Worm (Caenorhabditis elegans): ENCODE measurements around the gene gst-13.

The gst-13 gene

DNA sequence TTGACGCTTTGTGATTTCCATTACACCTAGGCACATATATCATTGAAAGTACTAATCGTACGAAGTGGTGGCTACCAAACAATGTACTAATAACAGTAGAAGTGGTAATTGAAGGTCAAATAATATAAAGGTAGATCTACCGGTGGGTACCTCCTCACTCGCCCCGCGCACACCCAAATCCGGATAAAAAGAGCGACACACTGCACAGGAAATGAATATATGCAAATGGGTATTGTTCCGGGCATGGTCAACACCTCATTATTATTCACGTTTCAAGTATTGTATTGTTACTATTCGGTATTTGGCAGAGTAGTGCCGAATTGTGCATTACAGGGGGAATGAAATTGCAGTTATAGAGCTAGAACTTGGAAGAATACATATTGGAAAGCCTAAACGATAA is 35.0 kb downstream of the gst-13 start:
- no peak for TF ChIP-seq unc-62 (GFP tag; optimal IDR thresholded peaks at IDR 0.05)

DNA sequence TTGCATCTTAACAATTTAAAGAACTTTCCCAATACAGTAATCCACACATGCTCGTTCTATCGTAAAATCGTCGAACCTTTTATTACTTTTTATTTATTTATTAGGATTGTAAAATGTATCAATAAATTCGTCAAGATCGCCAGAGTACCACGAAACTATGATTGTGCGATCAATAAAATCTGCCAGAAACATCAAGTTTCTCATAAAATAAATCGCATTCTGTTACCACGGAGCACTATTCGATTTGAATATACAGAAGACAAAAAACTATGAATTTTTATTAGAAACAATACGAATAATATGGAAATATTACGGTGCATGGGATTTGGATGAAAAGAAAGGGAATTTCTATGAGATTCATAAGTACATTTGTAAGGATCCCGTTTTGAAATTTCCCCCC is 35.5 kb downstream of the gst-13 start, which contains the start of gene C01G6.2:
Gene C01G6.2, plus strand, starts transcription at position 301 of the 400 bp plus-strand sequence.
- no peak for TF ChIP-seq unc-62 (GFP tag; optimal IDR thresholded peaks at IDR 0.05)

DNA sequence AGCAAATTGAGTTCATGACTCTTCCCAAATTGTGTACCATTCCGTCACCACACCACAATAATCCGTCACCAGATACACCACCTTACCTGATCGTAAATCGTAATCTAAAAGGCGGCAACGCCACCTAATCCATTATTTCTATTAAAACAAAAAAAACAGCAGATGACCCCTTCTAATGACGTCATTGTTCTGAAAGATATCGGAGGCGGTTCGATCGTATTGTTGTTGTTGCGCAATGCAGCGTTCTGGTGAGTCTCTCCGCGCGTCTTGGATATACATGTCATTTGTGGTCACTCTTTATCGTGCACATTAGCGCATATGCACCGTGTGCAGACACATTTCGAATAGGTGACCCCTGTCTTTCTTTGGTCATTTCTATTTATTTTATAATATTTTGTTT is 37.7 kb downstream of the gst-13 start:
- no peak for TF ChIP-seq unc-62 (GFP tag; optimal IDR thresholded peaks at IDR 0.05)

DNA sequence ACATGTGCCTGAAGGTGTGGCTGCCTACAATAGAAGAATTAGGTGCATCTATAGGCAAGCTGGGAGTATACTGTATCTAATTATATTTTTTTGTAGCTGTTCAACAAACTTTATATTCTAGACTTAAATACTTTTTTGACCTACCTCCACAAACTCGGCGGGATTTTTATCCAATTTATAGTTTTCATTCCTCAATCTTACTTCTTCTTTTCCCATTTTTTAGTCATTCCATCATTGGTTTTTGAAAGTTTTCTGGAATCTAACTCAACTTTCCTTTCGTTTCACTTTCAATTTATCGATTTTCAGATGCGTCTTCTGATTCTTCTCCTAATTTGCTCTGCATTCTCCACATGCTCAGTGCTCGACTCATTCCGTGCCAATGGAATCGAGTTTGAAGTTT is 38.3 kb downstream of the gst-13 start, which contains the start of gene C01G6.3:
Gene C01G6.3, plus strand, starts transcription at position 301 of the 400 bp plus-strand sequence.
- no peak for TF ChIP-seq unc-62 (GFP tag; optimal IDR thresholded peaks at IDR 0.05)

DNA sequence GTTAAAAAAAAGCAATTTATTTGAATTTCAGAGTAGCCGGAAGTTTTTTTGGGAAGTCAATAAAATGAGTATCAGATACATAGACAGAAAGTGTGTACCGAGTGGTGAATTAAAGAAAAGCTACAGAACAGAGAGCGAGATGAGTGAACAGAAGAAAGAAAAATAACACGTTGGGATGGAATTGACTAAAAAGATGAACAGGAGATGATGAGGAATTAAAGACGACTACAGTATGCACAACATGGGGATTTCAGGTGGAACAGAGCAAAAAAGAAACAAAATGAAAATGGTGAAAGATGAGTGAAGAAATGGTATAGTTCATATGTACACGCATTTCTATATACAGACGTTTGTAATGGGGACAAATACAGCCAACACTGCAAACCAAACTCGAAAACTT is 40.0 kb downstream of the gst-13 start:
- no peak for TF ChIP-seq unc-62 (GFP tag; optimal IDR thresholded peaks at IDR 0.05)

DNA sequence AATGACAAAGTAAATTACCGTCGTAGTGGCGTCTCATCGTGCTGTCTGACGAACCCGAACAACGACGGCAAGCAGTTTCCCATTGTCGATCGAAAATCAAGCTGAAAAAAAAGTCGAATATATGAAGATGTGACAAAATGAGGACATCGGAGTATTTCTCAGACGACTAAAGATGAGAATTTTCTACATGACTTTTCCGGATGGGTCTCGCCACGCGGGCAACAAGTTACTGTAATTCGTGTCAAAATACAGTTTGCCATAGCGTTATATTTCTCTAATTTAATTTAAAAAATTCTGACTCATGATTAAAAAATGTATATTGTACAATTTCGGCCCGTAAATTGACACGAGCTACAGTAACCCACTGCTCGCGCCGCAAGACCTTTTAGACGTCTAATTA is 41.7 kb downstream of the gst-13 start, which contains the start of gene C01G6.4:
Gene C01G6.4, minus strand, starts transcription at position 101 of the 400 bp plus-strand sequence.
- no peak for TF ChIP-seq unc-62 (GFP tag; optimal IDR thresholded peaks at IDR 0.05)

DNA sequence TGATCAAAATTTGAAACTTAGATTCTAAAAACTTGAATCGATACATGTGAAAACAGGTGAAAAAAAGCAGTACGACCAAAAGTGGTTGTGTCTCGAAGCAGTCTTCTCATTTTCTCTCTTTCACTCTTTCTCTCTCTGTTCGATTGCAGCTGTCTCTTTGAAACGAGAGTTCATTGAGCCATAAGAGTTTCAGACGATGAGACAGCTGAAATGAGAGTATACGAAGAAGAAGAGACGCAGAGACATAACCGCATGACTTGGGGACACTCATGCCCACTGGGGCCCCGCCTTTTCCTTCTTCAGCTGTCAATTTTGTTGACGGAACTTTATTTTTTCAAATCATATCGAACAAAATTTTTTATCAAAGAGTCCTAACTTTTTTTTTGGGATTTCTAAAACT is 42.7 kb downstream of the gst-13 start:
- TF ChIP-seq unc-62 (GFP tag; optimal IDR thresholded peaks at IDR 0.05): no peak

DNA sequence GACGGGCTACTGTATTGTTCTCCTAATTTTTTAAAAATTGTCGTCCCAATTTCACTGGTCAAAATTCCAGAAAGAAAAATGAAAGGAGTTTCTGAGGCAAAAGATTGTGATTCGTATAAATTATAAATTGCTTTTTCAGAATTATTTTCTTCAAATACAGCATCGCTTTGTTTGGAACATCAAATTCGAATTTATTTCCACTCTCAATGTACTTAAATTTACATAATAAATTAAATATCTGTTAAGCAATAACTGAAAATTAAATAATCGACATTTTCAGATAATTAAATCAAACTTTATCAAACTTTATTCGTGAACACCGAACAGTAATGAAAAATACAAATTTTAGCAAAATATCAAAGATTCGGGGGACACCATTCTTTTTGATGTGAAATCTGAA is 43.5 kb downstream of the gst-13 start:
- TF ChIP-seq unc-62 (GFP tag; optimal IDR thresholded peaks at IDR 0.05): no peak

DNA sequence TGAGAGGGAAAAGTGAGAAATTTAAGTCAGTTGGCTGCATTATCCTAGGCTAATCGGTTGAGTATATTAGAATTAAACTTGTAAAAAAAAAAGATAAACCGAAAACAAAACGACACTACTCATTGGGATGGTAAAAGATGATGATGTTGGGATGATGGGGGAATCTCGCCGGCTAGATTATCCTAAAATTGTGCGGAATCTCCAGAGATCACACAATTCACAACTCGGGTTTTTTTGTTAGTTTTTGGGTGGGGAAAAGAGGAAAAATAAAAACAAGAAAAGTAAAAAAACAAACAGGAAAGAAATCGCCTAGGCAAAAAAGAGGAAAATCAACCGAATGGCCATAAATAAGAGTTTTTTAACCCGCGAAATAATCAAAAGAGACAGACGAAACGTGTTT is 43.9 kb downstream of the gst-13 start:
- TF ChIP-seq unc-62 (GFP tag; optimal IDR thresholded peaks at IDR 0.05): no peak

DNA sequence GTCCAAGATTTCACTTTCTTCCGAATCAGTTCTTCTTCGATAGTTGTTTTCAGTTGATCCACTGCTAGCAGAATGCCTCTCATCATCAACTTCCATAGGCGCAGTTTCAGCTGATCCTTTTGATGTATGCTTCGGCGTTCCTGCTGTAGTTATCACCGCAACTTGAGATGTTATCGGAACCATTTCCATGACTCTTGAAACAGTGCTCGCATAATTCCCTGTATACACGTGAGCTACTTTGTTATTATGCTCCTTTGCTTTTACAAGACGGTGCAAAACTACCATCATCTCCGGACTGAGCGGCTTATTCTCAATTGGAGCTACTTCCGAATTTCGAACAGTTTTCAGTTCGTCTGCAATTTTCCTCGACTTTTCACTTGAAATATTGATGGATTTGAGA is 45.9 kb downstream of the gst-13 start:
- no peak for TF ChIP-seq unc-62 (GFP tag; optimal IDR thresholded peaks at IDR 0.05)

DNA sequence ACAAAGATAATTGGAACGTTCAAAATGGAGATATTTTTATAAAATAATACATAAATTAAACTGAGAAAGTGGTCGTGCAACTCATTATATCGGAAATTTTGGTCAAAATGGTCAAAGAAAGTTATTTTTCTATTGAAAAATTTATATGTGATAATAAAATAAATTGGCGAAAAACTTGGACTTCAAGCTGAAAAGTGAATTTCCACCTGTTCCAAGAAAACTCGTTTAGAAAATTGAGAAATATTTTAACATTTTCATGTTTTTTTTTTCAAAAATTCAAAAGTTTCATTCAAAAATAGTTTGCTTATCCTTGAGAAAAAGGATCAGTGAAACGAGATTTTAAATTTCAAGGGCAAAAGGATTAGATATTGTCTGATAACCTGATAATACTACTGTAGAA is 47.8 kb downstream of the gst-13 start:
- no peak for TF ChIP-seq unc-62 (GFP tag; optimal IDR thresholded peaks at IDR 0.05)

DNA sequence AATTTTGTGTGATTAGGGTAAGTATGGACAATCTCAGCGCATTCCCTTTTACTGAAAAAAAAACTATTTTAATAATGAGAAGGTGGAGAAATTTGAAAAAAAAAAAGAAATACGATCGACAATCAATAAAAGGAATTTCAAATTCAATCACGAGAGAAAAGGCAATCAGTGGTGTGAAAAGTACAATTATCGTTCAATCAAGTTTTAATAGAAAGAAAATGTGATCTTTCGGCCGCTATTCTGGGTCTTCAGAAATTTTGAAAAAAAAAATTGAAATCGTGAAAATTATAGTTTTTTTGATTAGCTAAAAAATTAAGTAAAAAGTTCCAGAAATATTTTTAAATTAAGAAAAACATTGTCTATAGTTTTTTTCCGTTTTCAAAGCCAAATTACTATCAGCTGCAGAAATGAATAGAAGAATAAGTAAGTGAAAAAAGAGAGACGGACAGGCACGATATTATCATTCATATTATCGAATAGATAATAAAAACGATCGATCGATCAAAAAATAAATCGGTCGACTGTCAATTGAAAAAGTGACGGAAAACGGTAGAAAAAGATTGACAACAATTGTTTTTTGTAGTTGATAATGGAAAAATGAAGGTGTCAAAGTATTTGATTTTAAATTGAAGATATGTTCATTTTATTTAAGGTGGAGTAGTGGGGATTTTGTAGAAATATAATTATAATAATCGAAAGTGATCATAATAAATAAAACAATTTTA is 49.0 kb downstream of the gst-13 start, which contains the start of gene gldi-3:
Gene gldi-3, minus strand, starts transcription at position 51 of the 725 bp plus-strand sequence.
- TF ChIP-seq unc-62 (GFP tag; optimal IDR thresholded peaks at IDR 0.05): no peak

DNA sequence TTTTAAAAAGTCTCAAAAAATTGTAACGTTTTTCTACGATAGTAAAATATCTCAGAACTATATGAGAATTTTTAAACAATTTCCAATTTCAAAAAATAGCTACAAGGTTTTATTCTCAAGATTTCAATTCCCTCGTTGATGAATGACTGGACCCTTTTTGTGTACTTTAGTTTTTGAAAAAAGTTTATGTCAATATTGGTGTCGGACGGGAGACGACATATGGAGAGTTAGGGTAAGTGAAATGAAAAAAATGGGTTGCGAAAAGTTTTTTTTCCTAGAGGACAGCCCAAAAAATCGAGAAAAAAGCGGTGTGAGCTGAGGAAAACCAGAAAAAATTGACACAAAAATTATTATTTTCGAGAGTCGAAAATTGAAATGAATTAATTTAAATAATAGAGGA is 49.6 kb downstream of the gst-13 start:
- TF ChIP-seq unc-62 (GFP tag; optimal IDR thresholded peaks at IDR 0.05): no peak

DNA sequence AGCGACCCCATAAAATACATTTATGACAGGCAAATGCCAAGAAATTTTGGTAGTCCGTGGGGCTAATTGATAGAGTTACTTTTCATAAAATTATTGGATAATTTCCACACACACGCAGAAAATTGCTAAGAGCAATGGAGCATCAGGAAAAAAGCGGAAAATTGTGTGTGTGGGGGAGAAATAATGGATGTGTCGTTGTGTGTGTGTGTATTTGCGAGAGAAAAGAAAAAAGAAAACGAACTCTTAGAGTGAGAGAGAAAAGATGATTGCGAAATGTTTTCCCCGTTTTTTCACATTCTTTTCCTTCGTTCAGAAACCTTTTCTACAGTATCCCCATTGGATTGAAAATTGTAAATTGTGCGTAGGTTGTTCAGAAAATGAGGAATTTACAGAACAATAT is 50.3 kb downstream of the gst-13 start:
- TF ChIP-seq unc-62 (GFP tag; optimal IDR thresholded peaks at IDR 0.05): no peak
